Fruit fly (Drosophila melanogaster) whole organism, embryonic: ENCODE measurements around the gene Pp2C1.
A peak's percentile ranks its signal among the peaks of the same experiment; 100 is the strongest.

Experiments
- Awh ChIP-seq: fragments of 200-800 bp; sonication (Bioruptor generic); IDR thresholded peaks from 2 replicates; pipeline ENCODE4, ENCODE4 v1.3.6; 2022; ENCODE audit warnings: missing biosample characterization, missing genetic modification characterization
- Bdp1 ChIP-seq: fragments of 200-800 bp; sonication (Bioruptor generic); optimal IDR thresholded peaks from 3 replicates; lab custom pipeline; 2016; ENCODE audit warnings: missing biosample characterization, missing genetic modification characterization
- CG11695 ChIP-seq: fragments of 200-800 bp; sonication (Bioruptor generic); IDR thresholded peaks from 3 replicates; pipeline ENCODE4 v1.3.6; 2022; ENCODE audit warnings: missing biosample characterization, missing genetic modification characterization
- CG13894 ChIP-seq: fragments of 200-800 bp; sonication (Bioruptor generic); optimal IDR thresholded peaks from 3 replicates; lab custom pipeline; 2018; ENCODE audit warnings: missing biosample characterization, mild to moderate bottlenecking, missing genetic modification characterization, moderate library complexity
- CG17328 ChIP-seq: fragments of 200-800 bp; sonication (Bioruptor generic); IDR thresholded peaks from 2 replicates; pipeline ENCODE4 v1.3.6; 2022; ENCODE audit warnings: missing biosample characterization, missing genetic modification characterization
- CG2120 ChIP-seq: fragments of 200-800 bp; sonication (Bioruptor generic); optimal IDR thresholded peaks from 3 replicates; lab custom pipeline; 2016; ENCODE audit warnings: missing biosample characterization, missing genetic modification characterization
- CG31388 ChIP-seq: fragments of 200-800 bp; sonication (Bioruptor generic); optimal IDR thresholded peaks from 2 replicates; lab custom pipeline; 2016; ENCODE audit warnings: missing biosample characterization, missing genetic modification characterization
- CG34422 ChIP-seq: fragments of 200-800 bp; sonication (Bioruptor generic); IDR thresholded peaks from 3 replicates; pipeline ENCODE4 v1.3.6; 2022; ENCODE audit warnings: missing biosample characterization, missing genetic modification characterization
- CG3995 ChIP-seq: fragments of 200-800 bp; sonication (Bioruptor generic); optimal IDR thresholded peaks from 3 replicates; lab custom pipeline; 2016; ENCODE audit warnings: missing biosample characterization, missing genetic modification characterization
- CG6175 ChIP-seq: fragments of 200-800 bp; sonication (Bioruptor generic); IDR thresholded peaks from 3 replicates; pipeline ENCODE4 v1.3.6; 2022; ENCODE audit warnings: missing biosample characterization, missing genetic modification characterization
- CG6654 ChIP-seq: fragments of 200-800 bp; sonication (Bioruptor generic); optimal IDR thresholded peaks from 2 replicates; lab custom pipeline; 2017; ENCODE audit warnings: missing biosample characterization, mild to moderate bottlenecking, missing genetic modification characterization
- CG7786 ChIP-seq: fragments of 200-800 bp; sonication (Bioruptor generic); optimal IDR thresholded peaks from 2 replicates; lab custom pipeline; 2016; ENCODE audit warnings: missing biosample characterization, missing genetic modification characterization
- CG7987 ChIP-seq: fragments of 200-800 bp; sonication (Bioruptor generic); optimal IDR thresholded peaks from 2 replicates; lab custom pipeline; 2018; ENCODE audit warnings: missing biosample characterization, mild to moderate bottlenecking, missing genetic modification characterization, moderate library complexity
- CG9932 ChIP-seq: fragments of 200-800 bp; sonication (Bioruptor generic); IDR thresholded peaks from 2 replicates; pipeline ENCODE4 v1.3.6; 2022; ENCODE audit warnings: missing biosample characterization, missing genetic modification characterization
- Dp ChIP-seq: fragments of 200-800 bp; sonication (Bioruptor generic); optimal IDR thresholded peaks from 2 replicates; lab custom pipeline; 2018; ENCODE audit warnings: missing biosample characterization, mild to moderate bottlenecking, missing genetic modification characterization, moderate library complexity
- Drgx ChIP-seq: fragments of 200-800 bp; sonication (Bioruptor generic); IDR thresholded peaks from 2 replicates; pipeline ENCODE4 v1.3.6; 2022; ENCODE audit warnings: missing biosample characterization, missing genetic modification characterization
- E2f2 ChIP-seq: fragments of 200-800 bp; sonication (Bioruptor generic); IDR thresholded peaks from 2 replicates; pipeline ENCODE4 v1.3.6; 2022; ENCODE audit warnings: missing biosample characterization, missing genetic modification characterization
- Fer3 ChIP-seq: fragments of 200-800 bp; sonication (Bioruptor generic); optimal IDR thresholded peaks from 2 replicates; lab custom pipeline; 2018; ENCODE audit warnings: missing biosample characterization, mild to moderate bottlenecking, missing genetic modification characterization, moderate library complexity
- H2.0 ChIP-seq: fragments of 200-800 bp; sonication (Bioruptor generic); IDR thresholded peaks from 2 replicates; pipeline ENCODE4 v1.3.6; 2022; ENCODE audit warnings: missing biosample characterization, missing genetic modification characterization
- Med ChIP-seq: fragments of 200-800 bp; sonication (Bioruptor generic); peaks from one replicate; lab custom pipeline; 2016; ENCODE audit warnings: missing biosample characterization, missing genetic modification characterization, mild to moderate bottlenecking, inconsistent platforms, moderate library complexity
- Nf-YB ChIP-seq: fragments of 200-800 bp; sonication (Bioruptor generic); optimal IDR thresholded peaks from 3 replicates; lab custom pipeline; 2019; ENCODE audit warnings: missing biosample characterization, mild to moderate bottlenecking, missing genetic modification characterization, moderate library complexity
- Nf-YC ChIP-seq: fragments of 200-800 bp; optimal IDR thresholded peaks from 3 replicates; lab custom pipeline; 2019; ENCODE audit warnings: missing biosample characterization, mild to moderate bottlenecking, missing genetic modification characterization, moderate library complexity
- Optix ChIP-seq: fragments of 200-800 bp; sonication (Bioruptor generic); IDR thresholded peaks from 3 replicates; pipeline ENCODE4 v1.3.6; 2022; ENCODE audit warnings: missing biosample characterization, missing genetic modification characterization
- Rfx ChIP-seq: fragments of 200-800 bp; sonication (Bioruptor generic); IDR thresholded peaks from 2 replicates; pipeline ENCODE4 v1.3.6; 2022; ENCODE audit warnings: missing biosample characterization, missing genetic modification characterization
- Rx ChIP-seq: fragments of 200-800 bp; sonication (Bioruptor generic); IDR thresholded peaks from 2 replicates; pipeline ENCODE4 v1.3.6; 2022; ENCODE audit warnings: missing biosample characterization, missing genetic modification characterization
- Side ChIP-seq: fragments of 200-800 bp; sonication (Bioruptor generic); optimal IDR thresholded peaks from 2 replicates; lab custom pipeline; 2016; ENCODE audit warnings: missing biosample characterization, missing genetic modification characterization
- abd-A ChIP-seq: fragments of 200-800 bp; sonication (Bioruptor generic); optimal IDR thresholded peaks from 3 replicates; lab custom pipeline; 2019; ENCODE audit warnings: missing biosample characterization, mild to moderate bottlenecking, missing genetic modification characterization, moderate library complexity
- chinmo ChIP-seq: fragments of 200-800 bp; sonication (Bioruptor generic); IDR thresholded peaks from 4 replicates; pipeline ENCODE4 v1.3.6; 2022; ENCODE audit warnings: missing biosample characterization, missing genetic modification characterization; ENCODE audit not compliant: partially characterized antibody
- chn ChIP-seq: fragments of 200-800 bp; sonication (Bioruptor generic); optimal IDR thresholded peaks from 2 replicates; lab custom pipeline; 2016; ENCODE audit warnings: missing biosample characterization, missing genetic modification characterization
- crol ChIP-seq: fragments of 200-800 bp; sonication (Bioruptor generic); IDR thresholded peaks from 2 replicates; pipeline ENCODE4 v1.3.6; 2022; ENCODE audit warnings: missing biosample characterization, missing genetic modification characterization
- cwo ChIP-seq: fragments of 200-800 bp; sonication (Bioruptor generic); optimal IDR thresholded peaks from 3 replicates; lab custom pipeline; 2017; ENCODE audit warnings: missing biosample characterization, missing genetic modification characterization, mild to moderate bottlenecking, moderate library complexity, missing genetic modification reagents
- gcm ChIP-seq: fragments of 200-800 bp; sonication (Bioruptor generic); optimal IDR thresholded peaks from 2 replicates; lab custom pipeline; 2019; ENCODE audit warnings: missing biosample characterization, mild to moderate bottlenecking, missing genetic modification characterization, moderate library complexity
- grau ChIP-seq: fragments of 200-800 bp; optimal IDR thresholded peaks from 3 replicates; lab custom pipeline; 2019; ENCODE audit warnings: missing biosample characterization, mild to moderate bottlenecking, missing genetic modification characterization, moderate library complexity
- gro ChIP-seq: fragments of 200-800 bp; sonication (Bioruptor generic); optimal IDR thresholded peaks from 2 replicates; lab custom pipeline; 2016; ENCODE audit warnings: missing biosample characterization, missing genetic modification characterization
- ham ChIP-seq: fragments of 200-800 bp; sonication (Bioruptor generic); IDR thresholded peaks from 2 replicates; pipeline ENCODE4 v1.3.6; 2022; ENCODE audit warnings: missing biosample characterization, missing genetic modification characterization
- hkb ChIP-seq, 2 experiments: fragments of 200-800 bp in 1 of 2; fragments of >200 bp in 1 of 2; sonication (Bioruptor generic) in 1 of 2; IDR thresholded peaks in 1 of 2; optimal IDR thresholded peaks in 1 of 2; 2 replicates each; pipeline versions ENCODE4 v1.3.6 to Lab custom; 2017 to 2022; ENCODE audit warnings: missing biosample characterization in 1 of 2, missing genetic modification characterization in 1 of 2
- lmd ChIP-seq: fragments of 200-800 bp; sonication (Bioruptor generic); IDR thresholded peaks from 2 replicates; pipeline ENCODE4 v1.3.6; 2022; ENCODE audit warnings: missing biosample characterization, missing genetic modification characterization
- nom ChIP-seq: fragments of 200-800 bp; sonication (Bioruptor generic); optimal IDR thresholded peaks from 2 replicates; lab custom pipeline; 2017; ENCODE audit warnings: missing biosample characterization, missing genetic modification characterization, mild to moderate bottlenecking, moderate library complexity, missing genetic modification reagents
- oc ChIP-seq: fragments of 200-800 bp; sonication (Bioruptor generic); optimal IDR thresholded peaks from 2 replicates; lab custom pipeline; 2018; ENCODE audit warnings: missing biosample characterization, mild to moderate bottlenecking, missing genetic modification characterization, moderate library complexity
- onecut ChIP-seq: fragments of 200-800 bp; sonication (Bioruptor generic); IDR thresholded peaks from 2 replicates; pipeline ENCODE4 v1.3.6; 2022; ENCODE audit warnings: missing biosample characterization, missing genetic modification characterization
- org-1 ChIP-seq: fragments of 200-800 bp; sonication (Bioruptor generic); optimal IDR thresholded peaks from 2 replicates; lab custom pipeline; 2017; ENCODE audit warnings: missing biosample characterization, missing genetic modification characterization
- sd ChIP-seq: fragments of 200-800 bp; sonication (Bioruptor generic); optimal IDR thresholded peaks from 3 replicates; lab custom pipeline; 2018; ENCODE audit warnings: missing biosample characterization, mild to moderate bottlenecking, missing genetic modification characterization, moderate library complexity
- slbo ChIP-seq: fragments of 200-800 bp; sonication (Bioruptor generic); IDR thresholded peaks from 2 replicates; pipeline ENCODE4 v1.3.6; 2022; ENCODE audit warnings: missing biosample characterization, missing genetic modification characterization
- sqz ChIP-seq: fragments of 200-800 bp; sonication (Bioruptor generic); optimal IDR thresholded peaks from 3 replicates; lab custom pipeline; 2018; ENCODE audit warnings: missing biosample characterization, mild to moderate bottlenecking, missing genetic modification characterization
- sr ChIP-seq: fragments of 200-800 bp; sonication (Bioruptor generic); IDR thresholded peaks from 3 replicates; pipeline ENCODE4 v1.3.6; 2022; ENCODE audit warnings: missing biosample characterization, missing genetic modification characterization
- tgo ChIP-seq: fragments of 200-800 bp; sonication (Bioruptor generic); IDR thresholded peaks from 3 replicates; pipeline ENCODE4 v1.3.6; 2022; ENCODE audit warnings: missing biosample characterization, missing genetic modification characterization
- trem ChIP-seq: fragments of 200-800 bp; optimal IDR thresholded peaks from 3 replicates; lab custom pipeline; 2019; ENCODE audit warnings: missing biosample characterization, mild to moderate bottlenecking, missing genetic modification characterization, moderate library complexity
- vvl ChIP-seq: fragments of 200-800 bp; sonication (Bioruptor generic); IDR thresholded peaks from 2 replicates; pipeline ENCODE4 v1.3.6; 2022; ENCODE audit warnings: missing biosample characterization, missing genetic modification characterization

Gene Pp2C1

DNA sequence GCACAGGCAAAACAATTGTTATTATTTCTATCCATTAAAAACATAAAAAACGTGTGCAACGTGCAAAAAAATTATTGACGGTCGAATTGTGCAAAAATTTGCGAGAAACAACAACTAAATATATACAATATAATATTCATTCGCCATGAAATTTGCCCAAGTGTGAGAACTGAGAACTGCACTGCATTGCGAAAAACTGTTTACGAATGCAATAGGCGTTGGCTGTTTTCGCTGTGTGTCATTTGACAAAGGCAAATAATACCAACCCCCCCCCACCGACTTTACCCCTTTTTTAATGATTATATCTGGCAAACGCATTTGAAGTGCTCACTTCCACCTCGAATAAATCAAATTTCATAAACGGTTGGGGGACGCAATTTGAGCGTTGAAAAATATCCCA is 11.6 kb downstream of the Pp2C1 start:
- TF ChIP-seq crol (GFP tag; lab: Robert Waterston, UW) = 0 out of 2 replicates have a peak, but pooled peaks have one; percentile 7
- no peak for TF ChIP-seq chn
- TF ChIP-seq Med (GFP tag; lab: Kevin White, UChicago) = peak; percentile 15

DNA sequence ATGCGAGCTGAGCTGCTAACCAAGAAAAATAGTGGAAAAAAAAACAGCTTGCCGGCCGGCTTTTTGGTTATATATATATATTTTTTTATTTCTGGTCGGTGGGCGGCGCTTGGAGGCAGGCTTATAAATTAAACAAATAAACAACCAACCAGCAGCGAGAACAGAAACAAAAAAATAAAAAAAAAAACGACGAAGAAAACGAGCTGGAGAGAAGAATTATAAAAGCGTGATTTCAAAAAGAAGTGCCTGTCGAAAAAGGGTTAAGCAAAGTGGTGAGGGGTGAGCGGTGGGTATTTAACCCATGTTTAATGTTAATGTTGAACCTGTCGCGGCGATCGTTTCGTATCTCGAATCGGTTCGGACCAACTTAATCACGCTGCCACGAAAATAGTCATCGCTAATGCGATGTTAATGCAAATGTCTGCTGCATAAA is 15.5 kb downstream of the Pp2C1 start:
- 0 out of 4 replicates have a peak, but pooled peaks have one; percentile 62 for TF ChIP-seq chinmo (GFP tag; lab: Robert Waterston, UW)
- TF ChIP-seq lmd = no peak
- peak; percentile 79 for TF ChIP-seq vvl
- peak; percentile 61 for TF ChIP-seq nom
- no peak for TF ChIP-seq onecut (GFP tag; lab: Robert Waterston, UW)
- no peak for TF ChIP-seq sr (GFP tag; lab: Robert Waterston, UW)
- peak; percentile 20 for TF ChIP-seq sd (tag; lab: Kevin White, UChicago)
- TF ChIP-seq Optix (GFP tag; lab: Robert Waterston, UW) = no peak
- peak; percentile 19 for TF ChIP-seq Med (GFP tag; lab: Kevin White, UChicago)
- 0 out of 3 replicates have a peak, but pooled peaks have one; percentile 17 for TF ChIP-seq CG6175
- no peak for TF ChIP-seq Rx (GFP tag; lab: Robert Waterston, UW)
- TF ChIP-seq Bdp1 = no peak
- peak; percentile 68 for TF ChIP-seq Nf-YC
- peak; percentile 26 for TF ChIP-seq cwo (GFP tag; lab: Kevin White, UChicago)
- TF ChIP-seq CG3995 (GFP tag; lab: Kevin White, UChicago) = peak; percentile 87
- TF ChIP-seq CG7786 (GFP tag; lab: Kevin White, UChicago) = no peak
- peak; percentile 65 for TF ChIP-seq Awh (GFP tag; lab: Robert Waterston, UW)
- peak; percentile 60 for TF ChIP-seq Nf-YB (GFP tag; lab: Kevin White, UChicago)
- peak; percentile 98 for TF ChIP-seq abd-A (tag; lab: Kevin White, UChicago)
- no peak for TF ChIP-seq CG6654 (GFP tag; lab: Kevin White, UChicago)
- TF ChIP-seq CG17328 (GFP tag; lab: Robert Waterston, UW) = no peak
- peak; percentile 64; the same call in 1 of the 3 replicates for TF ChIP-seq CG34422 (GFP tag; lab: Robert Waterston, UW)
- peak; percentile 14 for TF ChIP-seq oc (tag; lab: Kevin White, UChicago)
- TF ChIP-seq CG13894 (tag; lab: Kevin White, UChicago) = peak; percentile 34
- TF ChIP-seq sqz (GFP tag; lab: Kevin White, UChicago) = peak; percentile 75
- TF ChIP-seq, all 482 proteins: peak for 16

DNA sequence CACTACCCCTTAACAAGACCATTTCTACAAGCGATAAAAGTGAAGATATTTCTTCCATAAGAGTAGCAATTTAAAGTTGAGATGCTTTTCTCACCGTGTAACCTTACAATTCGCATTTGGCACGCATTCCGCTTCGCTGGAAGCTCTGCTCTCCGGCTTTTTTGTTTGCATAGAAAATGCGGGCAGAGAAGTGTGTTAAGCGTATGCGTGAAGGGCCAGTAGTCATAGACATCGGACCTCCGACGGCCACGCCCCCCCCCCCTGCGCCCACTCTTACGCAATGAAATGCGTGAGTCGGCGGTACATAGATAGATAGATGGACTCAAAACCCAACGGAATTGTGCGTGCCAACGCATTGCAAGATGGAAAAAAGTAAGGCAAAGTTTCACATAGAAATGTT is 17.3 kb downstream of the Pp2C1 start:
- TF ChIP-seq ham (GFP tag; lab: Robert Waterston, UW) (no peak), CG7987 (GFP tag; lab: Kevin White, UChicago) (no peak), gcm (GFP tag; lab: Kevin White, UChicago) (peak; percentile 45), sd (tag; lab: Kevin White, UChicago) (peak; percentile 68), trem (no peak), H2.0 (GFP tag; lab: Robert Waterston, UW) (no peak), Side (GFP tag; lab: Kevin White, UChicago) (no peak), Rfx (GFP tag; lab: Robert Waterston, UW) (peak; percentile 30; the same call in 1 of the 2 replicates), CG11695 (0 out of 3 replicates have a peak, but pooled peaks have one; percentile 11), chinmo (GFP tag; lab: Robert Waterston, UW) (0 out of 4 replicates have a peak, but pooled peaks have one; percentile 55), org-1 (GFP tag; lab: Kevin White, UChicago) (no peak), hkb (optimal IDR thresholded peaks at IDR 0.05; lab: Kevin White, UChicago) (no peak), hkb (GFP tag; IDR thresholded peaks at IDR 0.05; lab: Robert Waterston, UW) (0 out of 2 replicates have a peak, but pooled peaks have one; percentile 22), CG9932 (GFP tag; lab: Robert Waterston, UW) (0 out of 2 replicates have a peak, but pooled peaks have one; percentile 13), Fer3 (tag; lab: Kevin White, UChicago) (no peak), Drgx (GFP tag; lab: Robert Waterston, UW) (peak; percentile 32; the same call in 1 of the 2 replicates), CG31388 (no peak), slbo (GFP tag; lab: Robert Waterston, UW) (peak; percentile 36; the same call in 1 of the 2 replicates), CG2120 (peak; percentile 42), Dp (GFP tag; lab: Kevin White, UChicago) (no peak), grau (tag; lab: Kevin White, UChicago) (no peak), gro (peak; percentile 1), tgo (no peak), crol (GFP tag; lab: Robert Waterston, UW) (peak; percentile 71), E2f2 (GFP tag; lab: Robert Waterston, UW) (0 out of 2 replicates have a peak, but pooled peaks have one; percentile 7)
